Worm (Caenorhabditis elegans): ENCODE measurements around the gene trr-1.

Gene trr-1

ce11 chrII:11652125-11652524 is 23.6 kb downstream of the trr-1 start:
- TF ChIP-seq ama-1 (optimal IDR thresholded peaks at IDR 0.05) (no peak), ZK546.5 (tag; optimal IDR thresholded peaks at IDR 0.05) (no peak), sma-3 (GFP tag; optimal IDR thresholded peaks at IDR 0.05) (no peak), nhr-25 (tag; optimal IDR thresholded peaks at IDR 0.05) (no peak), nhr-6 (tag; optimal IDR thresholded peaks at IDR 0.05) (no peak), fos-1 (tag; optimal IDR thresholded peaks at IDR 0.05) (no peak), nhr-11 (tag; optimal IDR thresholded peaks at IDR 0.05) (no peak), F13H6.1 (tag; optimal IDR thresholded peaks at IDR 0.05) (no peak), elt-1 (tag; optimal IDR thresholded peaks at IDR 0.05) (no peak), lin-11 (tag; optimal IDR thresholded peaks at IDR 0.05) (no peak), nhr-77 (tag; optimal IDR thresholded peaks at IDR 0.05) (no peak), lin-13 (GFP tag; optimal IDR thresholded peaks at IDR 0.05) (no peak), nhr-129 (tag; optimal IDR thresholded peaks at IDR 0.05) (no peak), Y55F3AM.14 (GFP tag; optimal IDR thresholded peaks at IDR 0.05) (no peak), nhr-21 (tag; optimal IDR thresholded peaks at IDR 0.05) (no peak), sma-9 (GFP tag; optimal IDR thresholded peaks at IDR 0.05) (no peak), sma-9 (tag; optimal IDR thresholded peaks at IDR 0.05) (no peak), unc-39 (tag; optimal IDR thresholded peaks at IDR 0.05) (no peak), skn-1 (tag; optimal IDR thresholded peaks at IDR 0.05) (no peak)

ce11 chrII:11650975-11651588 is 24.6 kb downstream of the trr-1 start, which contains the start of gene coa-7:
TSS of gene coa-7 (minus strand) at chrII:11651148.
- TF ChIP-seq F13H6.1 (tag; optimal IDR thresholded peaks at IDR 0.05) (no peak), unc-62 (GFP tag; optimal IDR thresholded peaks at IDR 0.05) (no peak), sem-4 (tag; optimal IDR thresholded peaks at IDR 0.05) (no peak), elt-3 (tag; optimal IDR thresholded peaks at IDR 0.05) (no peak), lsy-2 (tag; optimal IDR thresholded peaks at IDR 0.05) (no peak), mbf-1 (tag; optimal IDR thresholded peaks at IDR 0.05) (no peak), unc-55 (GFP tag; optimal IDR thresholded peaks at IDR 0.05) (no peak), lin-13 (GFP tag; optimal IDR thresholded peaks at IDR 0.05) (no peak), lin-11 (tag; optimal IDR thresholded peaks at IDR 0.05) (no peak), nhr-21 (tag; optimal IDR thresholded peaks at IDR 0.05) (no peak), nhr-23 (tag; optimal IDR thresholded peaks at IDR 0.05) (no peak), C34F6.9 (tag; optimal IDR thresholded peaks at IDR 0.05) (no peak), sma-9 (GFP tag; optimal IDR thresholded peaks at IDR 0.05) (no peak), sma-9 (tag; optimal IDR thresholded peaks at IDR 0.05) (no peak), mdl-1 (tag; optimal IDR thresholded peaks at IDR 0.05) (no peak), nhr-6 (tag; optimal IDR thresholded peaks at IDR 0.05) (no peak), alr-1 (tag; optimal IDR thresholded peaks at IDR 0.05) (no peak), peb-1 (tag; optimal IDR thresholded peaks at IDR 0.05) (no peak), lin-39 (tag; optimal IDR thresholded peaks at IDR 0.05) (no peak)

- TF ChIP-seq C34F6.9 (tag; optimal IDR thresholded peaks at IDR 0.05) (no peak), ceh-16 (tag; optimal IDR thresholded peaks at IDR 0.05) (no peak), nhr-21 (tag; optimal IDR thresholded peaks at IDR 0.05) (no peak), dmd-4 (tag; optimal IDR thresholded peaks at IDR 0.05) (no peak), sma-3 (GFP tag; optimal IDR thresholded peaks at IDR 0.05) (no peak), sma-9 (GFP tag; optimal IDR thresholded peaks at IDR 0.05) (no peak), sma-9 (tag; optimal IDR thresholded peaks at IDR 0.05) (no peak), lin-11 (tag; optimal IDR thresholded peaks at IDR 0.05) (no peak), gmeb-1 (tag; optimal IDR thresholded peaks at IDR 0.05) (no peak), ztf-4 (tag; optimal IDR thresholded peaks at IDR 0.05) (no peak), mdl-1 (tag; optimal IDR thresholded peaks at IDR 0.05) (no peak), nhr-23 (tag; optimal IDR thresholded peaks at IDR 0.05) (no peak), zag-1 (tag; optimal IDR thresholded peaks at IDR 0.05) (no peak), nhr-237 (tag; optimal IDR thresholded peaks at IDR 0.05) (no peak), ztf-1 (GFP tag; conservative IDR thresholded peaks at IDR 0.05) (no peak), fos-1 (tag; optimal IDR thresholded peaks at IDR 0.05) (no peak), ama-1 (optimal IDR thresholded peaks at IDR 0.05) (no peak)
Observed at ce11 chrII:11649239-11649638, 26.5 kb downstream of the trr-1 start.

ce11 chrII:11646874-11647273 is 28.9 kb downstream of the trr-1 start:
- peak; percentile 79 for TF ChIP-seq fos-1 (tag; optimal IDR thresholded peaks at IDR 0.05)
- no peak for TF ChIP-seq lin-13 (GFP tag; optimal IDR thresholded peaks at IDR 0.05)

Data from whole organism, L2 larva.